Worm (Caenorhabditis elegans): ENCODE results near the gene gap-2.

ce11 chrX:9504221-9504620, 32.0 kb downstream of the gap-2 start:
- TF ChIP-seq ceh-9 (tag; optimal IDR thresholded peaks at IDR 0.05) (no peak), nhr-76 (tag; optimal IDR thresholded peaks at IDR 0.05) (no peak), snpc-4 (tag; optimal IDR thresholded peaks at IDR 0.05) (no peak), zag-1 (tag; optimal IDR thresholded peaks at IDR 0.05) (no peak)
